Worm (Caenorhabditis elegans) whole organism, early embryonic: ENCODE measurements around the gene Y38H6C.13.

Experiments
- B0310.2 ChIP-seq: sonication (generic microtip); optimal IDR thresholded peaks from 2 replicates; lab custom pipeline; 2016; ENCODE audit warnings: mild to moderate bottlenecking, missing genetic modification characterization, missing compliant biosample characterization
- F13C5.2 ChIP-seq: sonication (generic microtip); optimal IDR thresholded peaks from 2 replicates; lab custom pipeline; 2017; ENCODE audit warnings: mild to moderate bottlenecking, missing genetic modification characterization, inconsistent platforms, missing compliant biosample characterization
- ama-1 ChIP-seq: fragments of 150-350 bp; optimal IDR thresholded peaks from 2 replicates; lab custom pipeline; 2014
- ceh-13 ChIP-seq: fragments of 200-800 bp; sonication (Bioruptor generic); optimal IDR thresholded peaks from 2 replicates; lab custom pipeline; 2018; ENCODE audit warnings: mild to moderate bottlenecking, missing genetic modification characterization, missing compliant biosample characterization
- ceh-36 ChIP-seq: sonication (generic microtip); optimal IDR thresholded peaks from 2 replicates; lab custom pipeline; 2016; ENCODE audit warnings: missing genetic modification characterization, inconsistent platforms, missing compliant biosample characterization
- ets-7 ChIP-seq: sonication (generic microtip); optimal IDR thresholded peaks from 2 replicates; lab custom pipeline; 2016; ENCODE audit warnings: missing genotype, missing genetic modification characterization, missing compliant biosample characterization
- flt-1 ChIP-seq: fragments of 200-800 bp; sonication (Bioruptor generic); IDR thresholded peaks from 2 replicates; pipeline ENCODE4 v1.3.6; 2022; ENCODE audit warnings: missing genetic modification characterization, missing compliant biosample characterization
- hmg-4 ChIP-seq: fragments of 200-800 bp; sonication (Bioruptor generic); optimal IDR thresholded peaks from 2 replicates; lab custom pipeline; 2018; ENCODE audit warnings: mild to moderate bottlenecking, missing genetic modification characterization, missing compliant biosample characterization
- hnd-1 ChIP-seq: sonication (generic microtip); optimal IDR thresholded peaks from 2 replicates; lab custom pipeline; 2016; ENCODE audit warnings: missing genetic modification characterization, missing compliant biosample characterization
- pes-1 ChIP-seq: fragments of 200-800 bp; sonication (Bioruptor generic); IDR thresholded peaks from 2 replicates; pipeline ENCODE4 v1.3.6; 2022; ENCODE audit warnings: missing genetic modification reagents, missing genetic modification characterization, missing compliant biosample characterization
- scrt-1 ChIP-seq: fragments of 200-800 bp; sonication (Bioruptor generic); IDR thresholded peaks from 2 replicates; pipeline ENCODE4 v1.3.6; 2022; ENCODE audit warnings: missing genetic modification characterization, missing compliant biosample characterization
- tra-4 ChIP-seq: sonication (generic microtip); optimal IDR thresholded peaks from 2 replicates; lab custom pipeline; 2017; ENCODE audit warnings: missing genetic modification characterization, missing compliant biosample characterization

DNA sequence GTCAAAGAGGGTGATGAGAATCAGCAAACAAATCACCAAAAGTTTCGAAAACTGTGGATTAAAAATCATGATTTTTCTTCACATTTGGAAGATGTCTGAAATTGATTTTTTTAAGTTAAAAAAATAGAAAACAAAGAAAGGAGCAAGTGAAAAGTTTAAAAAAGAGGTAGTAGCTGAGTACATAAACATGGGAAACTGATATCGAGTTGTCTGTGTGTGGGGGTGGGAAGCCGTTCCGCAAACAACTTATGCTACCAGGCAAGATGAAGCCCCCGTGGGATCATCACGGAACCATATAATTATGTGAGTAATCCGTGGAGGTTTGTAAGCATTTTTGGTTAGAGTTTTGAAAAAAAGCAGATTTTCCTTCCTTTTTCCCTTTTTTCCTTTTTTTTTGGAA, 23.5 kb downstream of the Y38H6C.13 start, which contains the start of gene Y38H6C.20:
- TF ChIP-seq ama-1 (no peak), tra-4 (tag; lab: Kevin White, UChicago) (no peak), ets-7 (tag; lab: Kevin White, UChicago) (no peak), scrt-1 (GFP tag; lab: Robert Waterston, UW) (no peak), flt-1 (GFP tag; lab: Robert Waterston, UW) (no peak), hmg-4 (GFP tag; lab: Kevin White, UChicago) (no peak), ceh-36 (tag; lab: Kevin White, UChicago) (no peak), hnd-1 (tag; lab: Kevin White, UChicago) (no peak), B0310.2 (tag; lab: Kevin White, UChicago) (no peak), ceh-13 (GFP tag; lab: Kevin White, UChicago) (no peak), pes-1 (GFP tag; lab: Robert Waterston, UW) (no peak), F13C5.2 (tag; lab: Kevin White, UChicago) (no peak)
